Fruit fly (Drosophila melanogaster) whole organism, prepupa: ENCODE measurements around the gene CG18788.

Source experiments
- Blimp-1 ChIP-seq: fragments of 200-800 bp; sonication (Bioruptor generic); optimal IDR thresholded peaks from 3 replicates; lab custom pipeline; 2017; ENCODE audit warnings: missing biosample characterization, missing genetic modification characterization, mild to moderate bottlenecking, moderate library complexity, missing genetic modification reagents
- CG1621 ChIP-seq: fragments of 200-800 bp; sonication (Bioruptor generic); optimal IDR thresholded peaks from 3 replicates; lab custom pipeline; 2018; ENCODE audit warnings: missing biosample characterization, mild to moderate bottlenecking, missing genetic modification characterization
- CG6163 ChIP-seq: fragments of 200-800 bp; sonication (Bioruptor generic); IDR thresholded peaks from 3 replicates; pipeline ENCODE4 v1.3.6; 2022; ENCODE audit warnings: missing biosample characterization, missing genetic modification characterization
- CG6854 ChIP-seq: fragments of 200-800 bp; sonication (Bioruptor generic); optimal IDR thresholded peaks from 2 replicates; lab custom pipeline; 2017; ENCODE audit warnings: missing biosample characterization, mild to moderate bottlenecking, missing genetic modification characterization
- Eip75B ChIP-seq: fragments of 200-800 bp; sonication (Bioruptor generic); optimal IDR thresholded peaks from 3 replicates; lab custom pipeline; 2016; ENCODE audit warnings: missing biosample characterization, missing genetic modification characterization
- Ets96B ChIP-seq: fragments of 200-800 bp; optimal IDR thresholded peaks from 2 replicates; lab custom pipeline; 2019; ENCODE audit warnings: missing biosample characterization, mild to moderate bottlenecking, missing genetic modification characterization, moderate library complexity
- dsx ChIP-seq: fragments of 200-800 bp; optimal IDR thresholded peaks from 3 replicates; lab custom pipeline; 2019; ENCODE audit warnings: missing biosample characterization, mild to moderate bottlenecking, missing genetic modification characterization, moderate library complexity; ENCODE audit not compliant: poor library complexity, severe bottlenecking
- eg ChIP-seq: fragments of 200-800 bp; sonication (Bioruptor generic); IDR thresholded peaks from 3 replicates; pipeline ENCODE4 v1.3.6; 2022; ENCODE audit warnings: missing biosample characterization, missing genetic modification characterization
- fd59A ChIP-seq: fragments of 200-800 bp; sonication (Bioruptor generic); optimal IDR thresholded peaks from 2 replicates; lab custom pipeline; 2017; ENCODE audit warnings: missing biosample characterization, mild to moderate bottlenecking, missing genetic modification characterization, missing genetic modification reagents

DNA sequence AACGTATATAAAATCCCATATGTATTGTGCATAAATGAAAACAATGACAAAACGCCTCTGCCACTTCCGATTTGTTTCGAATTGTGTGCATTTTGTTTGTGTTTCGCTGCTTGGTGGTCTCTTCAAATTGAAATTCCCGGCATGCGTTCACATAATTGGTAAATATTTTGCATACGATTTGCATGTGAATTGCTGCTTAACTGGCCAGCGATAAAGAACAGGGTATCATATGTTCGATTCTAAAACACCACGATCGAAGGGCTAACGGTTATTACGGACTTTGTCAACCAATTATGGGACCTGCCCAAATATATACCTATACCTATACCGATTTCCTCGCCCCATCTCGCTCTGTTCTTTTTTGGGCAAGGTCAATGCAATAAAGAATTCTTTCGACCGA is 5.9 kb upstream of the CG18788 start:
- TF ChIP-seq dsx (no peak), fd59A (GFP tag; lab: Kevin White, UChicago) (no peak), Ets96B (tag; lab: Kevin White, UChicago) (no peak), Blimp-1 (no peak), CG1621 (tag; lab: Kevin White, UChicago) (no peak), Eip75B (GFP tag; lab: Kevin White, UChicago) (no peak), eg (GFP tag; lab: Robert Waterston, UW) (no peak), CG6854 (GFP tag; lab: Kevin White, UChicago) (no peak), CG6163 (GFP tag; lab: Robert Waterston, UW) (no peak)
